Worm (Caenorhabditis elegans) whole organism, L4 larva: ENCODE results near the gene gpa-3.
"Not testable (repeated sequence)": the region's sequence is repeated elsewhere in the genome, so short reads cannot be mapped to it uniquely, and the experiment has no call there.

Experiments
- D1046.2 ChIP-seq: fragments of 200-800 bp; sonication (Bioruptor generic); IDR thresholded peaks from 2 replicates; pipeline ENCODE4 v1.3.6; 2022; ENCODE audit warnings: missing genetic modification characterization, missing compliant biosample characterization
- T20F7.1 ChIP-seq: fragments of 200-800 bp; sonication (Bioruptor generic); optimal IDR thresholded peaks from 2 replicates; lab custom pipeline; 2018; ENCODE audit warnings: mild to moderate bottlenecking, missing genetic modification characterization, missing compliant biosample characterization
- Y105C5A.15 ChIP-seq: fragments of 200-800 bp; sonication (Bioruptor generic); IDR thresholded peaks from 2 replicates; pipeline ENCODE4 v1.3.6; 2022; ENCODE audit warnings: missing genetic modification characterization, missing compliant biosample characterization
- aly-2 ChIP-seq: sonication (generic microtip); optimal IDR thresholded peaks from 2 replicates; lab custom pipeline; 2018; ENCODE audit warnings: missing biosample characterization, missing genetic modification characterization
- ama-1 ChIP-seq: fragments of 150-350 bp; optimal IDR thresholded peaks from 2 replicates; lab custom pipeline; 2014; ENCODE audit warnings: inconsistent platforms, mixed read lengths
- arid-1 ChIP-seq: fragments of 200-800 bp; sonication (Bioruptor generic); conservative IDR thresholded peaks from 2 replicates; pipeline ENCODE4 v1.3.6; 2022; ENCODE audit warnings: missing genetic modification reagents, missing genetic modification characterization, missing compliant biosample characterization
- ceh-28 ChIP-seq: fragments of 150-350 bp; optimal IDR thresholded peaks from 2 replicates; lab custom pipeline; 2014; ENCODE audit warnings: missing biosample characterization, missing genetic modification reagents, missing genetic modification characterization
- ces-1 ChIP-seq: fragments of 150-350 bp; sonication (generic microtip); optimal IDR thresholded peaks from 4 replicates; lab custom pipeline; 2014; ENCODE audit warnings: missing biosample characterization, missing genetic modification reagents, missing genetic modification characterization
- ctbp-1 ChIP-seq: fragments of 200-800 bp; sonication (Bioruptor generic); IDR thresholded peaks from 2 replicates; pipeline ENCODE4 v1.3.6; 2022; ENCODE audit warnings: missing genetic modification reagents, missing genetic modification characterization, missing compliant biosample characterization
- daf-16 ChIP-seq, 3 experiments: sonication (generic microtip); optimal IDR thresholded peaks; 2 replicates each; lab custom pipeline; 2016 to 2017; ENCODE audit warnings: missing genetic modification characterization in 3 of 3, missing genetic modification reagents in 3 of 3, mild to moderate bottlenecking in 2 of 3, missing compliant biosample characterization in 2 of 3, missing biosample characterization in 1 of 3, moderate library complexity in 1 of 3
- daf-19 ChIP-seq: fragments of 200-800 bp; sonication (Bioruptor generic); conservative IDR thresholded peaks from 2 replicates; pipeline ENCODE4 v1.3.6; 2022; ENCODE audit warnings: missing genetic modification characterization, missing compliant biosample characterization
- daf-8 ChIP-seq: fragments of 200-800 bp; sonication (Bioruptor generic); IDR thresholded peaks from 2 replicates; pipeline ENCODE4 v1.3.6; 2022; ENCODE audit warnings: missing genetic modification characterization, missing compliant biosample characterization
- dmd-6 ChIP-seq: fragments of 200-800 bp; sonication (Bioruptor generic); IDR thresholded peaks from 2 replicates; pipeline ENCODE4 v1.3.6; 2022; ENCODE audit warnings: missing genetic modification reagents, missing genetic modification characterization, missing compliant biosample characterization
- dpl-1 ChIP-seq: fragments of 150-350 bp; optimal IDR thresholded peaks from 2 replicates; lab custom pipeline; 2014; ENCODE audit warnings: missing biosample characterization, missing genetic modification reagents, missing genetic modification characterization
- dve-1 ChIP-seq: sonication (generic microtip); optimal IDR thresholded peaks from 2 replicates; lab custom pipeline; 2017; ENCODE audit warnings: antibody characterized with exemption, mild to moderate bottlenecking, missing genetic modification characterization, missing compliant biosample characterization; ENCODE audit not compliant: insufficient read depth
- egl-43 ChIP-seq: fragments of 200-800 bp; sonication (Bioruptor generic); IDR thresholded peaks from 2 replicates; pipeline ENCODE4 v1.3.6; 2022; ENCODE audit warnings: missing genetic modification reagents, missing genetic modification characterization, missing compliant biosample characterization
- hlh-11 ChIP-seq: fragments of 200-800 bp; sonication (Bioruptor generic); optimal IDR thresholded peaks from 2 replicates; lab custom pipeline; 2018; ENCODE audit warnings: mild to moderate bottlenecking, missing genetic modification characterization, missing compliant biosample characterization
- hlh-30 ChIP-seq: sonication (generic microtip); optimal IDR thresholded peaks from 2 replicates; lab custom pipeline; 2017; ENCODE audit warnings: antibody characterized with exemption, mild to moderate bottlenecking, missing genetic modification characterization, missing compliant biosample characterization; ENCODE audit not compliant: insufficient read depth
- hmg-1.1 ChIP-seq: fragments of 200-800 bp; sonication (Bioruptor generic); IDR thresholded peaks from 2 replicates; pipeline ENCODE4 v1.3.6; 2022; ENCODE audit warnings: missing genetic modification reagents, missing genetic modification characterization, missing compliant biosample characterization
- lim-7 ChIP-seq: fragments of 200-800 bp; sonication (Bioruptor generic); IDR thresholded peaks from 2 replicates; pipeline ENCODE4 v1.3.6; 2022; ENCODE audit warnings: missing genetic modification characterization, missing compliant biosample characterization
- lin-1 ChIP-seq: fragments of 200-800 bp; sonication (Bioruptor generic); IDR thresholded peaks from 2 replicates; pipeline ENCODE4 v1.3.6; 2022; ENCODE audit warnings: missing genetic modification reagents, missing genetic modification characterization, missing compliant biosample characterization
- lin-38 ChIP-seq: fragments of 200-800 bp; sonication (Bioruptor generic); IDR thresholded peaks from 2 replicates; pipeline ENCODE4 v1.3.6; 2022; ENCODE audit warnings: missing genetic modification reagents, missing genetic modification characterization, missing compliant biosample characterization
- lsy-2 ChIP-seq, 2 experiments: fragments of 150-350 bp in 1 of 2; sonication (generic microtip) in 1 of 2; optimal IDR thresholded peaks; 2 replicates each; lab custom pipeline; 2014 to 2017; ENCODE audit warnings: missing biosample characterization in 2 of 2, missing genetic modification characterization in 2 of 2
- mes-2 ChIP-seq: sonication (generic microtip); optimal IDR thresholded peaks from 2 replicates; lab custom pipeline; 2016; ENCODE audit warnings: missing genotype, mild to moderate bottlenecking, missing genetic modification characterization, missing compliant biosample characterization; ENCODE audit not compliant: poor library complexity, severe bottlenecking
- mxl-2 ChIP-seq: fragments of 200-800 bp; sonication (Bioruptor generic); conservative IDR thresholded peaks from 2 replicates; pipeline ENCODE4 v1.3.6; 2022; ENCODE audit warnings: missing genetic modification reagents, missing genetic modification characterization, missing compliant biosample characterization
- nhr-102 ChIP-seq: sonication (generic microtip); optimal IDR thresholded peaks from 2 replicates; lab custom pipeline; 2016; ENCODE audit warnings: mild to moderate bottlenecking, missing genetic modification characterization, moderate library complexity, missing compliant biosample characterization
- nhr-11 ChIP-seq: fragments of 150-350 bp; optimal IDR thresholded peaks from 2 replicates; lab custom pipeline; 2014; ENCODE audit warnings: missing biosample characterization, missing genetic modification characterization
- nhr-237 ChIP-seq: sonication (generic microtip); optimal IDR thresholded peaks from 2 replicates; lab custom pipeline; 2017; ENCODE audit warnings: missing biosample characterization, missing genetic modification characterization
- nhr-25 ChIP-seq: sonication (generic microtip); optimal IDR thresholded peaks from 2 replicates; lab custom pipeline; 2017; ENCODE audit warnings: missing genetic modification characterization, mild to moderate bottlenecking, missing compliant biosample characterization, antibody characterized with exemption, moderate library complexity, borderline replicate concordance; ENCODE audit not compliant: insufficient read depth
- nhr-28 ChIP-seq: fragments of 150-350 bp; optimal IDR thresholded peaks from 2 replicates; lab custom pipeline; 2014; ENCODE audit warnings: missing biosample characterization, missing genetic modification characterization
- nhr-41 ChIP-seq: fragments of 200-800 bp; sonication (Bioruptor generic); IDR thresholded peaks from 2 replicates; pipeline ENCODE4 v1.3.6; 2022; ENCODE audit warnings: missing genetic modification reagents, missing genetic modification characterization, missing compliant biosample characterization
- pqm-1 ChIP-seq: sonication (generic microtip); optimal IDR thresholded peaks from 2 replicates; lab custom pipeline; 2017; ENCODE audit warnings: missing biosample characterization, missing genetic modification characterization
- rbr-2 ChIP-seq: sonication (generic microtip); optimal IDR thresholded peaks from 2 replicates; lab custom pipeline; 2016; ENCODE audit warnings: missing genotype, missing genetic modification characterization, missing compliant biosample characterization
- sdz-12 ChIP-seq: fragments of 200-800 bp; sonication (Bioruptor generic); optimal IDR thresholded peaks from 2 replicates; lab custom pipeline; 2018; ENCODE audit warnings: mild to moderate bottlenecking, missing genetic modification characterization, missing compliant biosample characterization
- set-16 ChIP-seq: fragments of 200-800 bp; sonication (Bioruptor generic); IDR thresholded peaks from 2 replicates; pipeline ENCODE4 v1.3.6; 2022; ENCODE audit warnings: missing genetic modification reagents, missing genetic modification characterization, missing compliant biosample characterization
- skn-1 ChIP-seq: fragments of 150-350 bp; optimal IDR thresholded peaks from 2 replicates; lab custom pipeline; 2014; ENCODE audit warnings: missing biosample characterization, missing genetic modification characterization
- spr-3 ChIP-seq: fragments of 200-800 bp; sonication (Bioruptor generic); optimal IDR thresholded peaks from 2 replicates; lab custom pipeline; 2018; ENCODE audit warnings: mild to moderate bottlenecking, missing genetic modification characterization, missing compliant biosample characterization
- unc-130 ChIP-seq: sonication (generic microtip); optimal IDR thresholded peaks from 2 replicates; lab custom pipeline; 2016; ENCODE audit warnings: missing genetic modification reagents, missing genetic modification characterization, missing compliant biosample characterization
- unc-39 ChIP-seq: sonication (generic microtip); optimal IDR thresholded peaks from 2 replicates; lab custom pipeline; 2017; ENCODE audit warnings: missing biosample characterization, missing genetic modification characterization
- unc-62 ChIP-seq, 3 experiments: fragments of 150-350 bp in 1 of 3; sonication (generic microtip); optimal IDR thresholded peaks in 2 of 3; peaks in 1 of 3; 1 replicate in 1 of 3; 2 replicates in 2 of 3; lab custom pipeline; 2014 to 2017; ENCODE audit warnings: missing biosample characterization in 3 of 3, missing genetic modification characterization in 3 of 3, missing genetic modification reagents in 3 of 3, missing genotype in 1 of 3
- zip-11 ChIP-seq: fragments of 200-800 bp; sonication (Bioruptor generic); IDR thresholded peaks from 2 replicates; pipeline ENCODE4 v1.3.6; 2022; ENCODE audit warnings: missing genetic modification characterization, missing compliant biosample characterization
- ztf-11 ChIP-seq: fragments of 150-350 bp; optimal IDR thresholded peaks from 2 replicates; lab custom pipeline; 2014; ENCODE audit warnings: missing biosample characterization, missing genetic modification characterization
- ztf-7 ChIP-seq: fragments of 150-350 bp; optimal IDR thresholded peaks from 2 replicates; lab custom pipeline; 2014; ENCODE audit warnings: missing biosample characterization, missing genetic modification characterization

Gene gpa-3

DNA sequence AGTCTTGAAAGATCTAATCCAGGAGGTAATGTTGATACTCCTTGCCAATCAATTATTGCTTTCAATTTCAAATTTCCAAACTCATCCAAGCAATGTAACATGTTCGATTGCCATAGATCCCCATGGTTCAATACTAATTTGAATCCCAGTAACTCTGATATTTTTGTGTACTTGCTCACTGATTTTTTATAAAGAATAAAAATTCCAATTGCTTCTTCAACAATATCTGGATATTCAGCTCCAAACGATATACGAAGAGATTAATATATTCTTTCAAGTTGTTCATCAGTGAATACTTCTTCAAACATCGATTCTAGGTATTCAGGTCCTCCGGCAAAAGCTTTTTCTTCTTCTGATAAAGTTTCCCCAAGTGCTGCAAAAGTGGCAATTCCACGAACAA, 20.2 kb upstream of the gpa-3 start, which contains the start of gene E02C12.11:
Gene E02C12.11, minus strand, starts transcription at position 101 of the 400 bp plus-strand sequence.
- not testable (repeated sequence) for TF ChIP-seq nhr-102 (tag; lab: Kevin White, UChicago); skn-1; hlh-30

DNA sequence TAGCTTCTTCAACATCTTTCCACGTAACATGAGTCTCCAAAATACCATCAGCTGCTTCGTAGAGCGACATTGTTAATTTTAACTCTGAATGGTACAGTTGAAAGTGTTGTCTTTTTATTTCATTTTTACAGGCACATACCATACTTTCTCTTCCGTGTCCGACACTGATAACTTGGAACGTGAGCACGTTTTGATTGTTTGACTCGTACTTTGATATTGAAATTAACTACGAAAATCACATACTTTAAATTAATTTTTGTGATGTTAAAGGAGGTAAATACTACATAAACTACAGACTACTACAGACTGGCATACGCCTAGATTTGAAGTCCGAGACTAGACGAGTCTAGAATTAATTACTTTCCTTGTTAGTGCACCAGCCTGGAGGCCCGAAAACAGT, 18.8 kb upstream of the gpa-3 start, which contains the start of gene E02C12.10:
Gene E02C12.10, minus strand, starts transcription at position 75 of the 400 bp plus-strand sequence.
- no peak for TF ChIP-seq Y105C5A.15 (GFP tag; lab: Robert Waterston, UW)
- TF ChIP-seq nhr-28, result peak; percentile 69

DNA sequence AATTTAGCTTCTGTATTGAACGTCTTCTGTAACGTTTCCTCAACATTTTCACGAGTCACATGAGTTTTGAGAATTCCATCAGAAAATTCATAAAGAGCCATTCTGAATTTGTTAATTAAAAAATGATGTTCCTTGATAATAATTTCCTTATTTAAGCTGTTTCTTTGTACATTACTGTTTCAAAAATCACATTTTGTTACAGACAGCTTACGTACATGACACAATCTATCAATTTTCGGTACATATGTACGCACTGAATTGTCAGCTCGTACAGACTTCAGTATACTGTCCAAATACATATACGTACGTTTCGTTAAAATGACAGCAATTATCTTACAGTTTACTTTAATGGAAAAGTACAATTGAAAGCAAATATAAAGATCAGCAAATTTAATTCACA, 16.8 kb upstream of the gpa-3 start, which contains the start of gene E02C12.19:
Gene E02C12.19, minus strand, starts transcription at position 101 of the 400 bp plus-strand sequence.
- TF ChIP-seq ctbp-1 (GFP tag; lab: Robert Waterston, UW), result no peak
- TF ChIP-seq nhr-102 (tag; lab: Kevin White, UChicago), result no peak
- TF ChIP-seq hmg-1.1 (GFP tag; lab: Robert Waterston, UW), result no peak
- TF ChIP-seq daf-8 (GFP tag; lab: Robert Waterston, UW), result no peak
- TF ChIP-seq T20F7.1 (GFP tag; lab: Kevin White, UChicago), result no peak
- no peak for TF ChIP-seq pqm-1
- no peak for TF ChIP-seq nhr-11 (tag; lab: Kevin White, UChicago)
- no peak for TF ChIP-seq dpl-1 (GFP tag; lab: Kevin White, UChicago)
- no peak for TF ChIP-seq nhr-25 (tag; lab: Kevin White, UChicago)
- TF ChIP-seq hlh-30, result no peak
- no peak for TF ChIP-seq set-16
- no peak for TF ChIP-seq ztf-11
- no peak for TF ChIP-seq D1046.2 (GFP tag; lab: Robert Waterston, UW)
- TF ChIP-seq lsy-2 (tag; optimal IDR thresholded peaks at IDR 0.05; lab: Kevin White, UChicago), result no peak

DNA sequence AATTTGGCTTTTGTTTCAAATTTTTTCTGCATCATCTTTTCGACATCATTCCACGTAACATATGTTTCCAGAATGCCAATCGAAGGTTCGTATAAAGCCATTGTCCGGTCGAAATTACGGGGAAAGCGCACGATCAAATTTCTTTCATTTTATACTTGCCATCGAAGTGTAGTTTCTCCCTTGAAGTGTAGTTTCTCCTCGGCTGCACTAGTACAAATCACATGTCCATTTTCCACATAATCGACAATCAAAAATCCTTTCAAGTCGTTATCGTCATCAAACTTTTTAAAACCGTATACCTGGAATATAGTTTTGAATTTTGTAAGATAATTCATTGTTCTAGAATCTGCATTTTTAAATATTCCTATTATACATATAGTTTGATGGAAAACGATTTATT, 15.8 kb upstream of the gpa-3 start, which contains the start of gene E02C12.9:
Gene E02C12.9, minus strand, starts transcription at position 101 of the 400 bp plus-strand sequence.
- TF ChIP-seq unc-62 (GFP tag; optimal IDR thresholded peaks at IDR 0.05 in 1 of 2; lab: Kevin White, UChicago) (no peak), unc-62 (tag; optimal IDR thresholded peaks at IDR 0.05; lab: Kevin White, UChicago) (no peak), rbr-2 (tag; lab: Kevin White, UChicago) (no peak), zip-11 (GFP tag; lab: Robert Waterston, UW) (no peak), hlh-11 (no peak), daf-16 (GFP tag; optimal IDR thresholded peaks at IDR 0.05; lab: Kevin White, UChicago) (no peak), daf-16 (tag; optimal IDR thresholded peaks at IDR 0.05; lab: Kevin White, UChicago) (no peak), spr-3 (no peak), arid-1 (GFP tag; lab: Robert Waterston, UW) (no peak), nhr-237 (tag; lab: Kevin White, UChicago) (no peak), ztf-11 (no peak), lin-38 (no peak), ces-1 (no peak), sdz-12 (GFP tag; lab: Kevin White, UChicago) (no peak), daf-19 (GFP tag; lab: Robert Waterston, UW) (no peak), Y105C5A.15 (GFP tag; lab: Robert Waterston, UW) (no peak), nhr-102 (tag; lab: Kevin White, UChicago) (no peak), ama-1 (lab: Kevin White, UChicago) (no peak), nhr-28 (no peak), ztf-7 (tag; lab: Kevin White, UChicago) (no peak)
- TF ChIP-seq, all 104 proteins: peak for 0

DNA sequence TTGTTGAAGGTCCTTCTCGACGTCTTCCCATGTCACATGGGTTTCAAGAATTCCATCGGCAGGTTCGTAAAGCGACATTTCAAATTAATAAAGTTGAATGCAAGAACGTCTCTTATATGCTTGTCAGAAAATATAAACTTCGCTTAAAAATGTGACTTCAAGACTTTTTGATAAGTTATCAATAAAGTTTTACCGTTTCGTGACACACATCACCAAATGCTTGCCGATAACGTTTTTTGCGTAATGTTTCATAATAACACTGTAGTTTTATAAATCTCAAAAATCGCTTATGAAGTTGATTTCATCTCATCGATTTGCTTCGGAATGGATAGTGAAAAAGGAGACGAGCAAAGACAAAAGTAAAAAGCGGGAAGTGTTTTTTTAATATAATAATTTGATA, 13.9 kb upstream of the gpa-3 start, which contains the start of gene E02C12.8:
Gene E02C12.8, minus strand, starts transcription at position 141 of the 400 bp plus-strand sequence.
- TF ChIP-seq lim-7 (GFP tag; lab: Robert Waterston, UW) (no peak), aly-2 (no peak), ceh-28 (no peak), unc-39 (no peak), egl-43 (GFP tag; lab: Robert Waterston, UW) (no peak), unc-130 (GFP tag; lab: Kevin White, UChicago) (no peak), daf-16 (GFP tag; optimal IDR thresholded peaks at IDR 0.05; lab: Kevin White, UChicago) (no peak), daf-16 (tag; optimal IDR thresholded peaks at IDR 0.05; lab: Kevin White, UChicago) (peak; percentile 54), ces-1 (no peak), nhr-102 (tag; lab: Kevin White, UChicago) (no peak), nhr-28 (peak; percentile 72), mxl-2 (GFP tag; lab: Robert Waterston, UW) (no peak), dmd-6 (GFP tag; lab: Robert Waterston, UW) (peak; percentile 80), dve-1 (tag; lab: Kevin White, UChicago) (peak; percentile 56), mes-2 (tag; lab: Kevin White, UChicago) (no peak), lin-1 (GFP tag; lab: Robert Waterston, UW) (0 out of 2 replicates have a peak, but pooled peaks have one; percentile 14), nhr-41 (GFP tag; lab: Robert Waterston, UW) (no peak)
